Worm (Caenorhabditis elegans): ENCODE data around the gene srj-11.

Gene srj-11

ce11 chrV:3241175-3241574 lies at the start of gene srj-11:
Gene srj-11 (plus strand): TSS chrV:3241424.
- TF ChIP-seq him-1 (tag; optimal IDR thresholded peaks at IDR 0.05) (no peak), die-1 (tag; optimal IDR thresholded peaks at IDR 0.05) (no peak), Y79H2A.3 (GFP tag; conservative IDR thresholded peaks at IDR 0.05) (no peak)

- peak; percentile 33; the same call in 1 of the 2 replicates for TF ChIP-seq mcd-1 (GFP tag; IDR thresholded peaks at IDR 0.05)
- TF ChIP-seq lin-40 (tag; optimal IDR thresholded peaks at IDR 0.05): peak; percentile 5
- peak; percentile 28; the same call in 1 of the 2 replicates for TF ChIP-seq nfyb-1 (GFP tag; IDR thresholded peaks at IDR 0.05)
- no peak for TF ChIP-seq hlh-26 (GFP tag; conservative IDR thresholded peaks at IDR 0.05)
- no peak for TF ChIP-seq somi-1 (GFP tag; optimal IDR thresholded peaks at IDR 0.05)
- no peak for TF ChIP-seq ztf-6 (GFP tag; IDR thresholded peaks at IDR 0.05)
- TF ChIP-seq nhr-80 (tag; optimal IDR thresholded peaks at IDR 0.05): peak; percentile 52
- TF ChIP-seq atf-7 (tag; optimal IDR thresholded peaks at IDR 0.05): peak; percentile 6
- TF ChIP-seq hmg-1.2 (GFP tag; IDR thresholded peaks at IDR 0.05): peak; percentile 89; the same call in 1 of the 2 replicates
These were observed 48.1 kb upstream of the srj-11 start, which contains the start of the genes Y73C8B.3 and Y73C8B.9 for ce11 chrV:3193091-3193608. Gene Y73C8B.3 (minus strand): TSS chrV:3193237. Gene Y73C8B.9 (plus strand): TSS chrV:3193558.

- TF ChIP-seq cebp-2 (GFP tag; IDR thresholded peaks at IDR 0.05) (no peak), K11D2.4 (GFP tag; IDR thresholded peaks at IDR 0.05) (no peak), ztf-18 (tag; optimal IDR thresholded peaks at IDR 0.05) (no peak), F10E7.11 (tag; optimal IDR thresholded peaks at IDR 0.05) (no peak), nhr-80 (tag; optimal IDR thresholded peaks at IDR 0.05) (peak; percentile 8), athp-1 (tag; optimal IDR thresholded peaks at IDR 0.05) (no peak), lsy-27 (tag; optimal IDR thresholded peaks at IDR 0.05; ENCODE audit: borderline replicate concordance, insufficient read depth) (no peak), rcor-1 (GFP tag; IDR thresholded peaks at IDR 0.05) (no peak), fkh-3 (tag; optimal IDR thresholded peaks at IDR 0.05) (no peak), lin-26 (GFP tag; IDR thresholded peaks at IDR 0.05) (no peak), mcd-1 (GFP tag; IDR thresholded peaks at IDR 0.05) (peak; percentile 73), snpc-3.4 (tag; optimal IDR thresholded peaks at IDR 0.05) (no peak), gei-17 (GFP tag; optimal IDR thresholded peaks at IDR 0.05) (no peak), B0035.1 (tag; optimal IDR thresholded peaks at IDR 0.05) (no peak)
These were observed 46.2 kb upstream of the srj-11 start, which contains the start of gene Y73C8B.2 for ce11 chrV:3194952-3195450. Gene Y73C8B.2 (minus strand): TSS chrV:3195002.

- TF ChIP-seq nfyb-1 (GFP tag; IDR thresholded peaks at IDR 0.05) (peak; percentile 66; the same call in 1 of the 2 replicates), F55B11.4 (tag; optimal IDR thresholded peaks at IDR 0.05; ENCODE audit: borderline replicate concordance, insufficient read depth) (no peak), lin-26 (GFP tag; IDR thresholded peaks at IDR 0.05) (no peak)
These were observed 45.4 kb upstream of the srj-11 start for ce11 chrV:3195814-3196213.

ce11 chrV:3196832-3197329 lies 44.3 kb upstream of the srj-11 start, which contains the start of the genes Y73C8B.1 and Y73C8B.5:
Gene Y73C8B.1 (minus strand): TSS chrV:3196882.
Gene Y73C8B.5 (plus strand): TSS chrV:3197268.
- TF ChIP-seq F49E8.2 (tag; optimal IDR thresholded peaks at IDR 0.05; ENCODE audit: insufficient read depth): no peak
- no peak for TF ChIP-seq F57C9.4 (tag; optimal IDR thresholded peaks at IDR 0.05)
- no peak for TF ChIP-seq rec-8 (tag; optimal IDR thresholded peaks at IDR 0.05)
- TF ChIP-seq xnd-1 (tag; optimal IDR thresholded peaks at IDR 0.05): no peak
- no peak for TF ChIP-seq cebp-1 (GFP tag; IDR thresholded peaks at IDR 0.05)
- TF ChIP-seq cebp-1 (tag; optimal IDR thresholded peaks at IDR 0.05): peak; percentile 2
- TF ChIP-seq ztf-18 (tag; optimal IDR thresholded peaks at IDR 0.05): no peak
- TF ChIP-seq attf-3 (GFP tag; conservative IDR thresholded peaks at IDR 0.05): no peak

Data from whole organism, young adult.